Fruit fly (Drosophila melanogaster) whole organism, embryonic: ENCODE measurements around the gene Theg.

Experiments
- CG2875 ChIP-seq: fragments of 200-800 bp; sonication (Bioruptor generic); optimal IDR thresholded peaks from 2 replicates; lab custom pipeline; 2017; ENCODE audit warnings: missing biosample characterization, mild to moderate bottlenecking, missing genetic modification characterization, missing genetic modification reagents
- CG7357 ChIP-seq: fragments of 200-800 bp; sonication (Bioruptor generic); IDR thresholded peaks from 3 replicates; pipeline ENCODE4 v1.3.6; 2022; ENCODE audit warnings: missing biosample characterization, missing genetic modification characterization
- Dp ChIP-seq: fragments of 200-800 bp; sonication (Bioruptor generic); optimal IDR thresholded peaks from 2 replicates; lab custom pipeline; 2018; ENCODE audit warnings: missing biosample characterization, mild to moderate bottlenecking, missing genetic modification characterization, moderate library complexity
- HHEX ChIP-seq: fragments of 200-800 bp; sonication (Bioruptor generic); optimal IDR thresholded peaks from 3 replicates; lab custom pipeline; 2017; ENCODE audit warnings: missing biosample characterization, mild to moderate bottlenecking, missing genetic modification characterization, missing genetic modification reagents
- Sox102F ChIP-seq: fragments of 200-800 bp; sonication (Bioruptor generic); optimal IDR thresholded peaks from 2 replicates; lab custom pipeline; 2018; ENCODE audit warnings: missing biosample characterization, mild to moderate bottlenecking, missing genetic modification characterization, moderate library complexity
- chinmo ChIP-seq: fragments of 200-800 bp; sonication (Bioruptor generic); IDR thresholded peaks from 4 replicates; pipeline ENCODE4 v1.3.6; 2022; ENCODE audit warnings: missing biosample characterization, missing genetic modification characterization; ENCODE audit not compliant: partially characterized antibody
- cwo ChIP-seq: fragments of 200-800 bp; sonication (Bioruptor generic); optimal IDR thresholded peaks from 3 replicates; lab custom pipeline; 2017; ENCODE audit warnings: missing biosample characterization, missing genetic modification characterization, mild to moderate bottlenecking, moderate library complexity, missing genetic modification reagents
- kay ChIP-seq: fragments of 200-800 bp; sonication (Bioruptor generic); optimal IDR thresholded peaks from 2 replicates; lab custom pipeline; 2016; ENCODE audit warnings: missing biosample characterization, missing genetic modification characterization
- slou ChIP-seq: fragments of 200-800 bp; sonication (Bioruptor generic); optimal IDR thresholded peaks from 3 replicates; lab custom pipeline; 2016; ENCODE audit warnings: missing biosample characterization, missing genetic modification characterization
- ssp ChIP-seq: fragments of 200-800 bp; sonication (Bioruptor generic); IDR thresholded peaks from 2 replicates; pipeline ENCODE4 v1.3.6; 2022; ENCODE audit warnings: missing biosample characterization, missing genetic modification characterization

DNA sequence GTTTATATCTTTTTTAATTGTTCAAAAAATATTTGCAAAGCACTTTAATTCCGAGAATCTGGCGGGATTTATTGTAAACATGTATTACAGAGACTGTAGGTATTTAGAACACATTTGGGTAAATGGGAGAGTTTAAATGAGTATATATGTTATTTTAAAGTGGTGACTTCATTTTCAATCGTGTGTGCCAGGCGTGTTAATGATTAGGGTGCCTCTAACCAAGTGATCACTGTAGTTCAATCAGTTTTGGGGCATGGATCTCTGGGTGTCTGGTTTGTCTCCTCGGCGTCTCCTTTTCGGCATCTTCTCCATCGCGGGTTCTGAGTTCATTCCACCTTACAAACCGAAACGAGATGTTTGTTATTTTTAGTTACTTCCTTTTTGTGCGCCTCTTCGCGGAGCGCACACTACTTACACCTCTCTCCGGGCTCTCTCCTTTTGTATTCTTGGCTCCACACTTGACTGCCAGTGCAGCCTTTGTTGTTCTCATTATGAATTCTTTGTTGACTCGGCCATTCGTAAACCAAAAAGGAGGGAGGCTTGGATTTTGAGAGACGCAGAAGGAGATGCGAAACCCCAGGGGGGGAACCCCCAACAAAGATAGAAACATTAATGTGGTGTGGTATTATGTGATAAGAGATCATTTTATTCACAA, 29.4 kb downstream of the Theg start:
- TF ChIP-seq HHEX (no peak), CG2875 (no peak), chinmo (GFP tag; lab: Robert Waterston, UW) (no peak), slou (GFP tag; lab: Kevin White, UChicago) (no peak), Sox102F (GFP tag; lab: Kevin White, UChicago) (no peak), Dp (GFP tag; lab: Kevin White, UChicago) (no peak), CG7357 (GFP tag; lab: Robert Waterston, UW) (no peak), ssp (GFP tag; lab: Robert Waterston, UW) (no peak), kay (no peak), cwo (GFP tag; lab: Kevin White, UChicago) (no peak)
